Fruit fly (Drosophila melanogaster) whole organism, wandering third instar larva: ENCODE results near the gene holn1.

ENCODE experiments used
- Abd-B ChIP-seq: fragments of >200 bp; optimal IDR thresholded peaks from 2 replicates; lab custom pipeline; 2017; ENCODE audit warnings: missing biosample characterization, missing genetic modification characterization
- CG32264 ChIP-seq: fragments of 200-800 bp; sonication (Bioruptor generic); optimal IDR thresholded peaks from 2 replicates; lab custom pipeline; 2016; ENCODE audit warnings: missing biosample characterization, missing genetic modification characterization
- CG9705 ChIP-seq: fragments of 200-800 bp; sonication (Bioruptor generic); optimal IDR thresholded peaks from 2 replicates; lab custom pipeline; 2018; ENCODE audit warnings: missing biosample characterization, mild to moderate bottlenecking, missing genetic modification characterization
- CrebA ChIP-seq: fragments of 200-800 bp; sonication (Bioruptor generic); optimal IDR thresholded peaks from 2 replicates; lab custom pipeline; 2016; ENCODE audit warnings: missing biosample characterization, mild to moderate bottlenecking, missing genetic modification characterization, borderline replicate concordance
- Dfd ChIP-seq: fragments of >200 bp; optimal IDR thresholded peaks from 2 replicates; lab custom pipeline; 2017; ENCODE audit warnings: missing biosample characterization, missing genetic modification characterization
- Dif ChIP-seq: fragments of 200-275, 200-300 bp; sonication (Bioruptor generic); optimal IDR thresholded peaks from 2 replicates; lab custom pipeline; 2018; ENCODE audit warnings: missing biosample characterization, missing genetic modification characterization; ENCODE audit not compliant: partially characterized antibody
- GATAd ChIP-seq: sonication (Bioruptor generic); optimal IDR thresholded peaks from 2 replicates; lab custom pipeline; 2016; ENCODE audit warnings: missing biosample characterization, missing genetic modification characterization
- HLH106 ChIP-seq: fragments of 200-800 bp; optimal IDR thresholded peaks from 3 replicates; lab custom pipeline; 2019; ENCODE audit warnings: missing biosample characterization, mild to moderate bottlenecking, missing genetic modification characterization, moderate library complexity
- Hnf4 ChIP-seq: fragments of 200-800 bp; sonication (Bioruptor generic); optimal IDR thresholded peaks from 2 replicates; lab custom pipeline; 2016; ENCODE audit warnings: missing biosample characterization, mild to moderate bottlenecking, missing genetic modification characterization
- Hr78 ChIP-seq: fragments of >200 bp; optimal IDR thresholded peaks from 2 replicates; lab custom pipeline; 2017; ENCODE audit warnings: missing biosample characterization, missing genetic modification characterization
- Hr83 ChIP-seq: fragments of 200-300 bp; sonication (Bioruptor generic); optimal IDR thresholded peaks from 2 replicates; lab custom pipeline; 2016; ENCODE audit warnings: missing biosample characterization, mild to moderate bottlenecking, missing genetic modification characterization, moderate library complexity; ENCODE audit not compliant: poor library complexity, severe bottlenecking
- Jra ChIP-seq: sonication (Bioruptor generic); optimal IDR thresholded peaks from 2 replicates; lab custom pipeline; 2016; ENCODE audit warnings: missing biosample characterization, missing genetic modification characterization
- Mio ChIP-seq: sonication (Bioruptor generic); optimal IDR thresholded peaks from 2 replicates; lab custom pipeline; 2016; ENCODE audit warnings: missing biosample characterization, missing genetic modification characterization
- Myc ChIP-seq: fragments of >200 bp; optimal IDR thresholded peaks from 2 replicates; lab custom pipeline; 2017
- N ChIP-seq: fragments of >200 bp; optimal IDR thresholded peaks from 2 replicates; lab custom pipeline; 2018; ENCODE audit warnings: missing biosample characterization, missing external identifiers, missing genetic modification characterization
- OdsH ChIP-seq: fragments of 200-800 bp; sonication (Bioruptor generic); optimal IDR thresholded peaks from 2 replicates; lab custom pipeline; 2016; ENCODE audit warnings: missing biosample characterization, mild to moderate bottlenecking, missing genetic modification characterization
- Rel ChIP-seq, 2 experiments: fragments of 200-800 bp; sonication (Bioruptor generic) in 1 of 2; optimal IDR thresholded peaks; 2 replicates in 1 of 2; 3 replicates in 1 of 2; lab custom pipeline; 2016 to 2019; ENCODE audit warnings: mild to moderate bottlenecking in 2 of 2, missing biosample characterization in 2 of 2, missing genetic modification characterization in 2 of 2, moderate library complexity in 1 of 2
- Sp1 ChIP-seq: fragments of 200-800 bp; sonication (Bioruptor generic); optimal IDR thresholded peaks from 3 replicates; lab custom pipeline; 2019; ENCODE audit warnings: missing biosample characterization, mild to moderate bottlenecking, missing genetic modification characterization, moderate library complexity
- Vsx2 ChIP-seq: fragments of 200-300, 225-300 bp; sonication (Bioruptor generic); optimal IDR thresholded peaks from 2 replicates; lab custom pipeline; 2018; ENCODE audit warnings: missing biosample characterization, missing genetic modification characterization; ENCODE audit not compliant: partially characterized antibody
- br ChIP-seq: fragments of 200-800 bp; sonication (Bioruptor generic); optimal IDR thresholded peaks from 2 replicates; lab custom pipeline; 2016; ENCODE audit warnings: missing biosample characterization, missing genetic modification characterization
- brk ChIP-seq: fragments of 200-800 bp; sonication (Bioruptor generic); optimal IDR thresholded peaks from 2 replicates; lab custom pipeline; 2016; ENCODE audit warnings: missing biosample characterization, mild to moderate bottlenecking, missing genetic modification characterization
- dl ChIP-seq, 2 experiments: fragments of 175-275, 200-275 bp in 1 of 2; fragments of 200-275 bp in 1 of 2; sonication (Bioruptor generic); optimal IDR thresholded peaks; lab custom pipeline; 2018; ENCODE audit warnings: mild to moderate bottlenecking in 2 of 2, missing biosample characterization in 2 of 2, missing genetic modification characterization in 2 of 2, moderate library complexity in 2 of 2; ENCODE audit not compliant: partially characterized antibody in 2 of 2, insufficient read depth in 1 of 2
- dmrt93B ChIP-seq: fragments of 200-800 bp; sonication (Bioruptor generic); optimal IDR thresholded peaks from 2 replicates; lab custom pipeline; 2018; ENCODE audit warnings: missing biosample characterization, mild to moderate bottlenecking, missing genetic modification characterization
- dsf ChIP-seq: sonication (Bioruptor generic); optimal IDR thresholded peaks from 2 replicates; lab custom pipeline; 2016; ENCODE audit warnings: missing biosample characterization, missing genetic modification characterization, borderline replicate concordance
- ey ChIP-seq: fragments of 200-800 bp; sonication (Bioruptor generic); optimal IDR thresholded peaks from 2 replicates; lab custom pipeline; 2016; ENCODE audit warnings: missing biosample characterization, missing genetic modification characterization
- foxo ChIP-seq, 2 experiments: fragments of 200-800 bp; sonication (Bioruptor generic); optimal IDR thresholded peaks; 2 replicates in 1 of 2; 3 replicates in 1 of 2; lab custom pipeline; 2016 to 2017; ENCODE audit warnings: missing biosample characterization in 2 of 2, missing genetic modification characterization in 2 of 2
- fru ChIP-seq: fragments of 200-800 bp; sonication (Bioruptor generic); optimal IDR thresholded peaks from 3 replicates; lab custom pipeline; 2016; ENCODE audit warnings: missing biosample characterization, mild to moderate bottlenecking, missing genetic modification characterization
- h ChIP-seq: fragments of 200-800 bp; sonication (Bioruptor generic); optimal IDR thresholded peaks from 3 replicates; lab custom pipeline; 2016; ENCODE audit warnings: missing biosample characterization, mild to moderate bottlenecking, missing genetic modification characterization
- jim ChIP-seq: fragments of 175-275, 200-325 bp; sonication (Bioruptor generic); optimal IDR thresholded peaks from 2 replicates; lab custom pipeline; 2016; ENCODE audit warnings: missing biosample characterization, mild to moderate bottlenecking, missing genetic modification characterization
- lola ChIP-seq: fragments of >200 bp; optimal IDR thresholded peaks from 2 replicates; lab custom pipeline; 2017; ENCODE audit warnings: missing biosample characterization, missing genetic modification characterization
- pan ChIP-seq: fragments of >200 bp; optimal IDR thresholded peaks from 2 replicates; lab custom pipeline; 2017
- psq ChIP-seq: fragments of 200-800 bp; sonication (Bioruptor generic); optimal IDR thresholded peaks from 3 replicates; lab custom pipeline; 2017; ENCODE audit warnings: missing biosample characterization, mild to moderate bottlenecking, missing genetic modification characterization, moderate library complexity
- rgr ChIP-seq: fragments of 200-800 bp; sonication (Bioruptor generic); optimal IDR thresholded peaks from 3 replicates; lab custom pipeline; 2016; ENCODE audit warnings: missing biosample characterization, mild to moderate bottlenecking, missing genetic modification characterization
- sage ChIP-seq: fragments of 200-800 bp; sonication (Bioruptor generic); optimal IDR thresholded peaks from 2 replicates; lab custom pipeline; 2016; ENCODE audit warnings: missing biosample characterization, mild to moderate bottlenecking, missing genetic modification characterization
- sv ChIP-seq: fragments of 200-800 bp; sonication (Bioruptor generic); optimal IDR thresholded peaks from 3 replicates; lab custom pipeline; 2016; ENCODE audit warnings: missing biosample characterization, missing genetic modification characterization
- tai ChIP-seq: sonication (Bioruptor generic); optimal IDR thresholded peaks from 2 replicates; lab custom pipeline; 2016; ENCODE audit warnings: missing biosample characterization, missing genetic modification characterization
- usp ChIP-seq: fragments of >200 bp; optimal IDR thresholded peaks from 2 replicates; lab custom pipeline; 2017; ENCODE audit warnings: missing biosample characterization, missing genetic modification characterization
- woc ChIP-seq: sonication (Bioruptor generic); optimal IDR thresholded peaks from 2 replicates; lab custom pipeline; 2016; ENCODE audit warnings: missing biosample characterization, mild to moderate bottlenecking, missing genetic modification characterization

Gene holn1

dm6 chr2L:10472257-10472656 is 36.5 kb downstream of the holn1 start:
- TF ChIP-seq br (GFP tag; lab: Kevin White, UChicago) (no peak), dsf (no peak), CG9705 (GFP tag; lab: Kevin White, UChicago) (no peak), foxo (GFP tag; optimal IDR thresholded peaks at IDR 0.05; lab: Kevin White, UChicago) (no peak), brk (GFP tag; lab: Kevin White, UChicago) (no peak), rgr (no peak), usp (no peak), tai (no peak), Rel (GFP tag; optimal IDR thresholded peaks at IDR 0.05; lab: Kevin White, UChicago) (no peak), Rel (tag; optimal IDR thresholded peaks at IDR 0.05; lab: Kevin White, UChicago) (no peak), pan (lab: Kevin White, UChicago) (no peak), Hr83 (no peak), Hnf4 (GFP tag; lab: Kevin White, UChicago) (no peak), Myc (lab: Kevin White, UChicago) (no peak), psq (GFP tag; lab: Kevin White, UChicago) (no peak)

DNA sequence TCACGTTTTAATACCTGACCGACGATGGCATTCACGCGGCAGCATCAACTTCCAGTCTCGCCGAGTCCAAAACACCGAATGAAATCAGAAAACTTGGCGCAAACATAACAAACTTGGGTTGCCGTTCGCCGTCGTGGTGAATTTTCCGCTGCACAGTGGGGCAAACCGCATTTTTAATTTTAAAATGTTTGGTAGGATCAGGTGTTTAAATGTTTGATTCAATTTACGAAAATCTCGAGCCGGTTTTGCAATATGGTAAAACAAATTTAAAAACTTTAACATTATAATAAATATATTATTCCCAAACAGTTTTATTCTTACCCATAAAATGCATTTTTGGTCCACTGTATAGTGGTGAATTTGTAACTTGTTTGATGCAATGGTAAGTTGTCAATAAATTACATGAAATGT is 38.5 kb downstream of the holn1 start, which contains the start of gene RluA-1:
TSS of gene RluA-1 (minus strand) at position 82 of the 411 bp plus-strand sequence.
- TF ChIP-seq CG9705 (GFP tag; lab: Kevin White, UChicago) = peak; percentile 87
- TF ChIP-seq Hr83 = peak; percentile 35
- peak; percentile 47 for TF ChIP-seq woc (GFP tag; lab: Kevin White, UChicago)
- TF ChIP-seq Sp1 = peak; percentile 93
- peak; percentile 43 for TF ChIP-seq dsf
- TF ChIP-seq Myc (lab: Kevin White, UChicago) = no peak
- peak; percentile 93 for TF ChIP-seq h (GFP tag; lab: Kevin White, UChicago)
- TF ChIP-seq tai = peak; percentile 32
- peak; percentile 74 for TF ChIP-seq Hnf4 (GFP tag; lab: Kevin White, UChicago)
- TF ChIP-seq br (GFP tag; lab: Kevin White, UChicago) = peak; percentile 86
- TF ChIP-seq OdsH (GFP tag; lab: Kevin White, UChicago) = peak; percentile 90
- TF ChIP-seq jim (GFP tag; lab: Kevin White, UChicago) = no peak
- peak; percentile 95 for TF ChIP-seq HLH106 (tag; lab: Kevin White, UChicago)
- TF ChIP-seq N (GFP tag; lab: Kevin White, UChicago) = no peak
- TF ChIP-seq fru = no peak
- TF ChIP-seq lola (GFP tag; lab: Kevin White, UChicago) = no peak
- TF ChIP-seq sage (GFP tag; lab: Kevin White, UChicago) = peak; percentile 69
- TF ChIP-seq CG32264 (GFP tag; lab: Kevin White, UChicago) = peak; percentile 53
- TF ChIP-seq Hr78 = no peak
- TF ChIP-seq ey (GFP tag; lab: Kevin White, UChicago) = peak; percentile 74
- no peak for TF ChIP-seq CrebA (GFP tag; lab: Kevin White, UChicago)
- no peak for TF ChIP-seq Vsx2 (GFP tag; lab: Kevin White, UChicago)
- TF ChIP-seq Jra (GFP tag; lab: Kevin White, UChicago) = no peak
- no peak for TF ChIP-seq Dif (GFP tag; lab: Kevin White, UChicago)
- TF ChIP-seq Dfd = no peak
- TF ChIP-seq Abd-B (GFP tag; lab: Kevin White, UChicago) = no peak
- TF ChIP-seq foxo (GFP tag; optimal IDR thresholded peaks at IDR 0.05; lab: Kevin White, UChicago) = peak in 1 of 2 experiments; percentile 93
- peak; percentile 49 for TF ChIP-seq Rel (GFP tag; optimal IDR thresholded peaks at IDR 0.05; lab: Kevin White, UChicago)
- peak; percentile 86 for TF ChIP-seq Rel (tag; optimal IDR thresholded peaks at IDR 0.05; lab: Kevin White, UChicago)
- no peak for TF ChIP-seq usp
- TF ChIP-seq brk (GFP tag; lab: Kevin White, UChicago) = peak; percentile 84
- TF ChIP-seq dmrt93B = peak; percentile 83
- TF ChIP-seq dl (GFP tag; optimal IDR thresholded peaks at IDR 0.05; lab: Kevin White, UChicago; ENCODE audit: insufficient read depth in 1 of 2, partially characterized antibody in 2 of 2) = no peak
- TF ChIP-seq Mio = peak; percentile 26
- no peak for TF ChIP-seq pan (lab: Kevin White, UChicago)
- no peak for TF ChIP-seq GATAd (GFP tag; lab: Kevin White, UChicago)
- peak; percentile 94 for TF ChIP-seq rgr
- TF ChIP-seq psq (GFP tag; lab: Kevin White, UChicago) = peak; percentile 86
- TF ChIP-seq sv (GFP tag; lab: Kevin White, UChicago) = peak; percentile 99
